Worm (Caenorhabditis elegans) whole organism, mixed stage, embryonic: Measurements from ENCODE around the gene moc-2.
A peak's percentile ranks its signal among the peaks of the same experiment; 100 is the strongest.

Experiments used
- M03D4.4 ChIP-seq: sonication (generic microtip); optimal IDR thresholded peaks from 2 replicates; lab custom pipeline; 2017; ENCODE audit warnings: mild to moderate bottlenecking, missing genetic modification characterization, missing compliant biosample characterization
- bed-3 ChIP-seq: fragments of 200-800 bp; sonication (Bioruptor generic); optimal IDR thresholded peaks from 3 replicates; lab custom pipeline; 2018; ENCODE audit warnings: mild to moderate bottlenecking, missing genetic modification characterization, moderate library complexity, missing compliant biosample characterization
- blmp-1 ChIP-seq: fragments of 150-350 bp; optimal IDR thresholded peaks from 2 replicates; lab custom pipeline; 2014; ENCODE audit warnings: missing biosample characterization, missing genetic modification characterization
- ceh-39 ChIP-seq: fragments of 150-350 bp; optimal IDR thresholded peaks from 2 replicates; lab custom pipeline; 2014; ENCODE audit warnings: missing biosample characterization, missing genetic modification characterization
- ceh-43 ChIP-seq: fragments of 200-800 bp; sonication (Bioruptor generic); optimal IDR thresholded peaks from 2 replicates; lab custom pipeline; 2018; ENCODE audit warnings: mild to moderate bottlenecking, missing genetic modification characterization, moderate library complexity, missing compliant biosample characterization
- ces-1 ChIP-seq: fragments of 150-350 bp; optimal IDR thresholded peaks from 2 replicates; lab custom pipeline; 2014; ENCODE audit warnings: missing biosample characterization, missing genetic modification reagents, missing genetic modification characterization
- cnd-1 ChIP-seq: fragments of 200-800 bp; sonication (Bioruptor generic); optimal IDR thresholded peaks from 2 replicates; lab custom pipeline; 2018; ENCODE audit warnings: mild to moderate bottlenecking, missing genetic modification characterization, missing compliant biosample characterization
- drap-1 ChIP-seq: fragments of 200-800 bp; sonication (Bioruptor generic); optimal IDR thresholded peaks from 3 replicates; lab custom pipeline; 2018; ENCODE audit warnings: mild to moderate bottlenecking, missing genetic modification characterization, missing compliant biosample characterization
- elt-1 ChIP-seq: sonication (generic microtip); optimal IDR thresholded peaks from 2 replicates; lab custom pipeline; 2017; ENCODE audit warnings: missing genetic modification characterization, mild to moderate bottlenecking, missing compliant biosample characterization, antibody characterized with exemption, moderate library complexity, borderline replicate concordance; ENCODE audit not compliant: insufficient read depth
- elt-3 ChIP-seq: fragments of 150-350 bp; optimal IDR thresholded peaks from 2 replicates; lab custom pipeline; 2014; ENCODE audit warnings: missing biosample characterization, missing genetic modification characterization
- ham-2 ChIP-seq: fragments of 200-800 bp; sonication (Bioruptor generic); optimal IDR thresholded peaks from 2 replicates; lab custom pipeline; 2018; ENCODE audit warnings: mild to moderate bottlenecking, missing genetic modification characterization, missing compliant biosample characterization
- lin-32 ChIP-seq: fragments of 200-800 bp; sonication (Bioruptor generic); optimal IDR thresholded peaks from 2 replicates; lab custom pipeline; 2018; ENCODE audit warnings: mild to moderate bottlenecking, missing genetic modification characterization, missing compliant biosample characterization
- mab-5 ChIP-seq: fragments of 150-350 bp; optimal IDR thresholded peaks from 2 replicates; lab custom pipeline; 2014; ENCODE audit warnings: missing biosample characterization, missing genetic modification characterization
- mls-2 ChIP-seq: sonication (generic microtip); optimal IDR thresholded peaks from 2 replicates; lab custom pipeline; 2016; ENCODE audit warnings: mild to moderate bottlenecking, missing genetic modification characterization, moderate library complexity, missing compliant biosample characterization
- nhr-12 ChIP-seq: fragments of 150-350 bp; optimal IDR thresholded peaks from 2 replicates; lab custom pipeline; 2014; ENCODE audit warnings: missing biosample characterization, missing genetic modification characterization
- nhr-2 ChIP-seq: fragments of 150-350 bp; optimal IDR thresholded peaks from 2 replicates; lab custom pipeline; 2014; ENCODE audit warnings: missing biosample characterization, missing genetic modification characterization
- nhr-237 ChIP-seq: fragments of 150-350 bp; optimal IDR thresholded peaks from 2 replicates; lab custom pipeline; 2014; ENCODE audit warnings: missing biosample characterization, missing genetic modification characterization
- nhr-28 ChIP-seq: fragments of 150-350 bp; optimal IDR thresholded peaks from 2 replicates; lab custom pipeline; 2014; ENCODE audit warnings: missing biosample characterization, missing genetic modification characterization
- nhr-76 ChIP-seq: sonication (generic microtip); optimal IDR thresholded peaks from 2 replicates; lab custom pipeline; 2017; ENCODE audit warnings: missing biosample characterization, missing genetic modification characterization
- pha-4 ChIP-seq: fragments of 150-350 bp; optimal IDR thresholded peaks from 2 replicates; lab custom pipeline; 2018; ENCODE audit warnings: missing biosample characterization, missing genetic modification reagents, missing genetic modification characterization
- sem-2 ChIP-seq: fragments of 200-800 bp; sonication (Bioruptor generic); optimal IDR thresholded peaks from 2 replicates; lab custom pipeline; 2018; ENCODE audit warnings: mild to moderate bottlenecking, missing genetic modification characterization, missing compliant biosample characterization
- sptf-1 ChIP-seq: sonication (generic microtip); optimal IDR thresholded peaks from 2 replicates; lab custom pipeline; 2017; ENCODE audit warnings: mild to moderate bottlenecking, missing genetic modification characterization, moderate library complexity, missing compliant biosample characterization
- tbx-8 ChIP-seq: fragments of 200-800 bp; sonication (Bioruptor generic); optimal IDR thresholded peaks from 2 replicates; lab custom pipeline; 2018; ENCODE audit warnings: mild to moderate bottlenecking, missing genetic modification characterization, moderate library complexity, missing compliant biosample characterization
- unc-120 ChIP-seq: sonication (generic microtip); optimal IDR thresholded peaks from 2 replicates; lab custom pipeline; 2017; ENCODE audit warnings: missing genetic modification characterization, missing compliant biosample characterization; ENCODE audit not compliant: poor library complexity, severe bottlenecking
- unc-39 ChIP-seq: fragments of 150-350 bp; optimal IDR thresholded peaks from 2 replicates; lab custom pipeline; 2014; ENCODE audit warnings: missing biosample characterization, missing genetic modification characterization
- unc-62 ChIP-seq: fragments of 150-350 bp; optimal IDR thresholded peaks from 2 replicates; lab custom pipeline; 2014; ENCODE audit warnings: missing biosample characterization, missing genetic modification reagents, missing genetic modification characterization
- zip-8 ChIP-seq: fragments of 150-350 bp; optimal IDR thresholded peaks from 2 replicates; lab custom pipeline; 2014; ENCODE audit warnings: missing biosample characterization, missing genetic modification characterization
- ztf-11 ChIP-seq: fragments of 150-350 bp; optimal IDR thresholded peaks from 2 replicates; lab custom pipeline; 2014; ENCODE audit warnings: missing biosample characterization, missing genetic modification characterization

moc-2 gene

ce11 chrV:6546450-6547171, 42.6 kb upstream of the moc-2 start, which contains the start of gene dre-1:
dre-1 (minus strand) TSS chrV:6546500.
- TF ChIP-seq ham-2 (GFP tag; lab: Kevin White, UChicago) (no peak), drap-1 (GFP tag; lab: Kevin White, UChicago) (no peak), mls-2 (tag; lab: Kevin White, UChicago) (no peak), unc-39 (no peak), M03D4.4 (tag; lab: Kevin White, UChicago) (no peak), elt-3 (tag; lab: Kevin White, UChicago) (no peak), sem-2 (GFP tag; lab: Kevin White, UChicago) (no peak), mab-5 (tag; lab: Kevin White, UChicago) (no peak), unc-62 (GFP tag; lab: Kevin White, UChicago) (no peak), nhr-28 (no peak), elt-1 (tag; lab: Kevin White, UChicago) (no peak), pha-4 (tag; lab: Kevin White, UChicago) (no peak), nhr-76 (tag; lab: Kevin White, UChicago) (no peak), zip-8 (no peak), ztf-11 (tag; lab: Kevin White, UChicago) (no peak), tbx-8 (GFP tag; lab: Kevin White, UChicago) (no peak), nhr-12 (tag; lab: Kevin White, UChicago) (no peak)
- TF ChIP-seq, all 35 proteins: peak for 0

ce11 chrV:6544999-6545398, 41.0 kb upstream of the moc-2 start:
- TF ChIP-seq nhr-2 (tag; lab: Kevin White, UChicago) (peak; percentile 95), blmp-1 (tag; lab: Kevin White, UChicago) (no peak)
- TF ChIP-seq, all 35 proteins: peak for 1

- TF ChIP-seq ztf-11 (tag; lab: Kevin White, UChicago) (no peak), M03D4.4 (tag; lab: Kevin White, UChicago) (no peak), ham-2 (GFP tag; lab: Kevin White, UChicago) (peak; percentile 84), cnd-1 (peak; percentile 48), unc-120 (peak; percentile 2)
- TF ChIP-seq, all 35 proteins: peak for 3
Observed at ce11 chrV:6541875-6542274, 37.9 kb upstream of the moc-2 start.

ce11 chrV:6538323-6538722, 34.3 kb upstream of the moc-2 start:
- no peak for TF ChIP-seq bed-3 (GFP tag; lab: Kevin White, UChicago)
- TF ChIP-seq unc-120, result peak; percentile 12
- TF ChIP-seq sptf-1 (tag; lab: Kevin White, UChicago), result peak; percentile 44
- TF ChIP-seq M03D4.4 (tag; lab: Kevin White, UChicago), result no peak

ce11 chrV:6533030-6533429, 29.0 kb upstream of the moc-2 start, which contains the start of gene hpo-26:
hpo-26 (minus strand) TSS chrV:6533060.
- TF ChIP-seq nhr-28 (no peak), ceh-43 (GFP tag; lab: Kevin White, UChicago) (no peak), lin-32 (GFP tag; lab: Kevin White, UChicago) (no peak), ceh-39 (tag; lab: Kevin White, UChicago) (no peak), unc-62 (GFP tag; lab: Kevin White, UChicago) (no peak), nhr-76 (tag; lab: Kevin White, UChicago) (no peak), unc-120 (no peak), ces-1 (GFP tag; lab: Kevin White, UChicago) (no peak), nhr-12 (tag; lab: Kevin White, UChicago) (no peak), mls-2 (tag; lab: Kevin White, UChicago) (no peak)
- TF ChIP-seq, all 35 proteins: peak for 0

ce11 chrV:6524757-6525156, 20.8 kb upstream of the moc-2 start, which contains the start of gene acs-1:
acs-1 (plus strand) TSS chrV:6524989.
- no peak for TF ChIP-seq sem-2 (GFP tag; lab: Kevin White, UChicago)
- no peak for TF ChIP-seq nhr-237 (tag; lab: Kevin White, UChicago)
- TF ChIP-seq nhr-2 (tag; lab: Kevin White, UChicago), result no peak
- no peak for TF ChIP-seq cnd-1
- TF ChIP-seq mls-2 (tag; lab: Kevin White, UChicago), result no peak
- TF ChIP-seq nhr-76 (tag; lab: Kevin White, UChicago), result no peak
- TF ChIP-seq ceh-39 (tag; lab: Kevin White, UChicago), result no peak
- TF ChIP-seq mab-5 (tag; lab: Kevin White, UChicago), result no peak
